Fruit fly (Drosophila melanogaster) whole organism, embryonic: ENCODE results near the gene Ndfip.

Source experiments
- Ada2b ChIP-seq: fragments of 200-800 bp; sonication (Bioruptor generic); IDR thresholded peaks from 2 replicates; pipeline ENCODE4 v1.3.6; 2022; ENCODE audit warnings: missing biosample characterization, missing genetic modification characterization
- Aef1 ChIP-seq: fragments of 200-800 bp; sonication (Bioruptor generic); IDR thresholded peaks from 3 replicates; pipeline ENCODE4 v1.3.6; 2022; ENCODE audit warnings: missing biosample characterization, missing genetic modification characterization
- Atf3 ChIP-seq: fragments of 200-800 bp; sonication (Bioruptor generic); optimal IDR thresholded peaks from 3 replicates; lab custom pipeline; 2016; ENCODE audit warnings: missing biosample characterization, missing genetic modification characterization
- C15 ChIP-seq: fragments of 200-800 bp; sonication (Bioruptor generic); IDR thresholded peaks from 3 replicates; pipeline ENCODE4 v1.3.6; 2022; ENCODE audit warnings: missing biosample characterization, missing genetic modification characterization
- CG11696 ChIP-seq: fragments of 200-800 bp; sonication (Bioruptor generic); IDR thresholded peaks from 2 replicates; pipeline ENCODE4 v1.3.6; 2022; ENCODE audit warnings: missing biosample characterization, missing genetic modification characterization
- CG14965 ChIP-seq: fragments of 200-800 bp; sonication (Bioruptor generic); optimal IDR thresholded peaks from 2 replicates; lab custom pipeline; 2016; ENCODE audit warnings: missing biosample characterization, missing genetic modification characterization, borderline replicate concordance
- CG15696 ChIP-seq: fragments of 200-800 bp; sonication (Bioruptor generic); optimal IDR thresholded peaks from 2 replicates; lab custom pipeline; 2019; ENCODE audit warnings: missing biosample characterization, mild to moderate bottlenecking, missing genetic modification characterization, moderate library complexity
- CG16779 ChIP-seq: fragments of 200-800 bp; sonication (Bioruptor generic); IDR thresholded peaks from 2 replicates; pipeline ENCODE4 v1.3.6; 2022; ENCODE audit warnings: missing biosample characterization, missing genetic modification characterization
- CG17802 ChIP-seq: fragments of 200-800 bp; sonication (Bioruptor generic); optimal IDR thresholded peaks from 2 replicates; lab custom pipeline; 2018; ENCODE audit warnings: missing biosample characterization, mild to moderate bottlenecking, missing genetic modification characterization, moderate library complexity
- CG1832 ChIP-seq: fragments of 200-800 bp; sonication (Bioruptor generic); optimal IDR thresholded peaks from 2 replicates; lab custom pipeline; 2017; ENCODE audit warnings: missing biosample characterization, mild to moderate bottlenecking, missing genetic modification characterization, inconsistent platforms
- CG18599 ChIP-seq: fragments of 200-800 bp; sonication (Bioruptor generic); optimal IDR thresholded peaks from 3 replicates; lab custom pipeline; 2017; ENCODE audit warnings: missing biosample characterization, missing genetic modification characterization, mild to moderate bottlenecking, moderate library complexity, missing genetic modification reagents
- CG18619 ChIP-seq: fragments of 200-800 bp; sonication (Bioruptor generic); optimal IDR thresholded peaks from 3 replicates; lab custom pipeline; 2017; ENCODE audit warnings: missing biosample characterization, mild to moderate bottlenecking, missing genetic modification characterization
- CG30431 ChIP-seq: fragments of 200-800 bp; sonication (Bioruptor generic); optimal IDR thresholded peaks from 2 replicates; lab custom pipeline; 2017; ENCODE audit warnings: missing biosample characterization, missing genetic modification characterization
- CG32767 ChIP-seq: fragments of 200-800 bp; sonication (Bioruptor generic); IDR thresholded peaks from 2 replicates; pipeline ENCODE4 v1.3.6; 2022; ENCODE audit warnings: missing biosample characterization, missing genetic modification characterization
- CG34224 ChIP-seq: fragments of 200-800 bp; sonication (Bioruptor generic); IDR thresholded peaks from 3 replicates; pipeline ENCODE4 v1.3.6; 2022; ENCODE audit warnings: missing biosample characterization, missing genetic modification characterization; ENCODE audit not compliant: partially characterized antibody
- CG4424 ChIP-seq: fragments of 200-800 bp; sonication (Bioruptor generic); optimal IDR thresholded peaks from 3 replicates; lab custom pipeline; 2016; ENCODE audit warnings: missing biosample characterization, missing genetic modification characterization
- CG6254 ChIP-seq: fragments of 200-800 bp; sonication (Bioruptor generic); optimal IDR thresholded peaks from 3 replicates; lab custom pipeline; 2017; ENCODE audit warnings: mild to moderate bottlenecking, missing biosample characterization, missing genetic modification reagents, missing genetic modification characterization
- CG7786 ChIP-seq: fragments of 200-800 bp; sonication (Bioruptor generic); optimal IDR thresholded peaks from 2 replicates; lab custom pipeline; 2016; ENCODE audit warnings: missing biosample characterization, missing genetic modification characterization
- CG8388 ChIP-seq: fragments of 200-800 bp; sonication (Bioruptor generic); optimal IDR thresholded peaks from 2 replicates; lab custom pipeline; 2019; ENCODE audit warnings: missing biosample characterization, mild to moderate bottlenecking, missing genetic modification characterization, moderate library complexity
- CG8765 ChIP-seq: fragments of 200-800 bp; sonication (Bioruptor generic); IDR thresholded peaks from 2 replicates; pipeline ENCODE4 v1.3.6; 2022; ENCODE audit warnings: missing biosample characterization, missing genetic modification characterization
- Chrac-16 ChIP-seq: fragments of 200-800 bp; sonication (Bioruptor generic); optimal IDR thresholded peaks from 3 replicates; lab custom pipeline; 2016; ENCODE audit warnings: missing biosample characterization, missing genetic modification characterization
- Doc2 ChIP-seq: fragments of 200-800 bp; sonication (Bioruptor generic); IDR thresholded peaks from 2 replicates; pipeline ENCODE4 v1.3.6; 2022; ENCODE audit warnings: missing biosample characterization, missing genetic modification characterization
- Dp ChIP-seq: fragments of 200-800 bp; sonication (Bioruptor generic); optimal IDR thresholded peaks from 2 replicates; lab custom pipeline; 2018; ENCODE audit warnings: missing biosample characterization, mild to moderate bottlenecking, missing genetic modification characterization, moderate library complexity
- H2.0 ChIP-seq: fragments of 200-800 bp; sonication (Bioruptor generic); IDR thresholded peaks from 2 replicates; pipeline ENCODE4 v1.3.6; 2022; ENCODE audit warnings: missing biosample characterization, missing genetic modification characterization
- Mes4 ChIP-seq: fragments of 200-800 bp; sonication (Bioruptor generic); optimal IDR thresholded peaks from 2 replicates; lab custom pipeline; 2016; ENCODE audit warnings: missing biosample characterization, missing genetic modification characterization
- NK7.1 ChIP-seq: fragments of 200-800 bp; sonication (Bioruptor generic); optimal IDR thresholded peaks from 3 replicates; lab custom pipeline; 2016; ENCODE audit warnings: missing biosample characterization, missing genetic modification characterization
- Side ChIP-seq: fragments of 200-800 bp; sonication (Bioruptor generic); optimal IDR thresholded peaks from 2 replicates; lab custom pipeline; 2016; ENCODE audit warnings: missing biosample characterization, missing genetic modification characterization
- Ssrp ChIP-seq: fragments of 200-800 bp; sonication (Bioruptor generic); optimal IDR thresholded peaks from 2 replicates; lab custom pipeline; 2018; ENCODE audit warnings: missing biosample characterization, mild to moderate bottlenecking, missing genetic modification characterization, moderate library complexity
- amos ChIP-seq: fragments of 200-800 bp; sonication (Bioruptor generic); IDR thresholded peaks from 2 replicates; pipeline ENCODE4 v1.3.6; 2022; ENCODE audit warnings: missing biosample characterization, missing genetic modification characterization; ENCODE audit not compliant: partially characterized antibody
- ato ChIP-seq: fragments of 200-800 bp; sonication (Bioruptor generic); IDR thresholded peaks from 2 replicates; pipeline ENCODE4 v1.3.6; 2022; ENCODE audit warnings: missing biosample characterization, missing genetic modification characterization; ENCODE audit not compliant: partially characterized antibody
- bowl ChIP-seq: fragments of 200-800 bp; sonication (Bioruptor generic); IDR thresholded peaks from 2 replicates; pipeline ENCODE4 v1.3.6; 2022; ENCODE audit warnings: missing biosample characterization, missing genetic modification characterization
- fru ChIP-seq: fragments of >200 bp; optimal IDR thresholded peaks from 2 replicates; lab custom pipeline; 2017
- gem ChIP-seq: fragments of 200-800 bp; sonication (Bioruptor generic); optimal IDR thresholded peaks from 2 replicates; lab custom pipeline; 2019; ENCODE audit warnings: missing biosample characterization, mild to moderate bottlenecking, missing genetic modification characterization, moderate library complexity
- hb ChIP-seq: fragments of 200-800 bp; sonication (Bioruptor generic); IDR thresholded peaks from 3 replicates; pipeline ENCODE4 v1.3.6; 2022; ENCODE audit warnings: missing biosample characterization, missing genetic modification characterization; ENCODE audit not compliant: partially characterized antibody
- hkb ChIP-seq, 2 experiments: fragments of 200-800 bp in 1 of 2; fragments of >200 bp in 1 of 2; sonication (Bioruptor generic) in 1 of 2; IDR thresholded peaks in 1 of 2; optimal IDR thresholded peaks in 1 of 2; 2 replicates each; pipeline versions ENCODE4 v1.3.6 to Lab custom; 2017 to 2022; ENCODE audit warnings: missing biosample characterization in 1 of 2, missing genetic modification characterization in 1 of 2
- ind ChIP-seq: fragments of 200-800 bp; sonication (Bioruptor generic); optimal IDR thresholded peaks from 3 replicates; lab custom pipeline; 2016; ENCODE audit warnings: missing biosample characterization, missing genetic modification characterization
- inv ChIP-seq: fragments of 200-800 bp; sonication (Bioruptor generic); IDR thresholded peaks from 2 replicates; pipeline ENCODE4 v1.3.6; 2022; ENCODE audit warnings: missing biosample characterization, missing genetic modification characterization; ENCODE audit not compliant: partially characterized antibody
- nerfin-1 ChIP-seq: fragments of 200-800 bp; sonication (Bioruptor generic); optimal IDR thresholded peaks from 3 replicates; lab custom pipeline; 2019; ENCODE audit warnings: missing biosample characterization, mild to moderate bottlenecking, missing genetic modification characterization, moderate library complexity
- nom ChIP-seq: fragments of 200-800 bp; sonication (Bioruptor generic); optimal IDR thresholded peaks from 2 replicates; lab custom pipeline; 2017; ENCODE audit warnings: missing biosample characterization, missing genetic modification characterization, mild to moderate bottlenecking, moderate library complexity, missing genetic modification reagents
- onecut ChIP-seq: fragments of 200-800 bp; sonication (Bioruptor generic); IDR thresholded peaks from 2 replicates; pipeline ENCODE4 v1.3.6; 2022; ENCODE audit warnings: missing biosample characterization, missing genetic modification characterization
- org-1 ChIP-seq: fragments of 200-800 bp; sonication (Bioruptor generic); optimal IDR thresholded peaks from 2 replicates; lab custom pipeline; 2017; ENCODE audit warnings: missing biosample characterization, missing genetic modification characterization
- sc ChIP-seq, 3 experiments: fragments of >200 bp in 2 of 3; fragments of 200-800 bp in 1 of 3; sonication (Bioruptor generic) in 1 of 3; optimal IDR thresholded peaks; 2 replicates in 2 of 3; 3 replicates in 1 of 3; lab custom pipeline; 2017; ENCODE audit warnings: mild to moderate bottlenecking in 1 of 3, missing biosample characterization in 1 of 3, missing genetic modification characterization in 1 of 3, missing genetic modification reagents in 1 of 3
- sisA ChIP-seq: fragments of 200-800 bp; sonication (Bioruptor generic); IDR thresholded peaks from 2 replicates; pipeline ENCODE4 v1.3.6; 2022; ENCODE audit warnings: missing biosample characterization, missing genetic modification characterization
- sqz ChIP-seq: fragments of 200-800 bp; sonication (Bioruptor generic); optimal IDR thresholded peaks from 3 replicates; lab custom pipeline; 2018; ENCODE audit warnings: missing biosample characterization, mild to moderate bottlenecking, missing genetic modification characterization
- trh ChIP-seq: fragments of 200-800 bp; sonication (Bioruptor generic); optimal IDR thresholded peaks from 2 replicates; lab custom pipeline; 2016; ENCODE audit warnings: missing biosample characterization, missing genetic modification characterization
- tup ChIP-seq: fragments of 200-800 bp; sonication (Bioruptor generic); optimal IDR thresholded peaks from 2 replicates; lab custom pipeline; 2016; ENCODE audit warnings: missing biosample characterization, mild to moderate bottlenecking, missing genetic modification characterization, moderate library complexity
- vvl ChIP-seq: fragments of 200-800 bp; sonication (Bioruptor generic); IDR thresholded peaks from 2 replicates; pipeline ENCODE4 v1.3.6; 2022; ENCODE audit warnings: missing biosample characterization, missing genetic modification characterization

Ndfip gene

dm6 chr3L:17653701-17654667 lies at the start of gene Ndfip, which contains the start of the genes Krn and CG7484 (continued):
- TF ChIP-seq fru (lab: Kevin White, UChicago) (no peak), CG32767 (peak; percentile 53; the same call in 1 of the 2 replicates), CG11696 (0 out of 2 replicates have a peak, but pooled peaks have one; percentile 38), Ada2b (GFP tag; lab: Robert Waterston, UW) (peak; percentile 85), CG4424 (GFP tag; lab: Kevin White, UChicago) (peak; percentile 88), H2.0 (GFP tag; lab: Robert Waterston, UW) (peak; percentile 65), ato (GFP tag; lab: Robert Waterston, UW) (peak; percentile 27; the same call in 1 of the 2 replicates), hkb (optimal IDR thresholded peaks at IDR 0.05; lab: Kevin White, UChicago) (no peak), hkb (GFP tag; IDR thresholded peaks at IDR 0.05; lab: Robert Waterston, UW) (peak; percentile 71), inv (GFP tag; lab: Robert Waterston, UW) (peak; percentile 97), vvl (peak; percentile 86), onecut (GFP tag; lab: Robert Waterston, UW) (peak; percentile 95), sqz (GFP tag; lab: Kevin White, UChicago) (peak; percentile 44), hb (GFP tag; lab: Robert Waterston, UW) (peak; percentile 96), C15 (GFP tag; lab: Robert Waterston, UW) (no peak; the same call in 2 of the 3 replicates), amos (GFP tag; lab: Robert Waterston, UW) (peak; percentile 94), trh (GFP tag; lab: Kevin White, UChicago) (peak; percentile 67), Atf3 (GFP tag; lab: Kevin White, UChicago) (peak; percentile 75), CG34224 (peak; percentile 91), Chrac-16 (GFP tag; lab: Kevin White, UChicago) (peak; percentile 91), CG6254 (GFP tag; lab: Kevin White, UChicago) (peak; percentile 44), CG8388 (GFP tag; lab: Kevin White, UChicago) (peak; percentile 80), nerfin-1 (tag; lab: Kevin White, UChicago) (peak; percentile 86), tup (GFP tag; lab: Kevin White, UChicago) (peak; percentile 65), Doc2 (no peak), CG8765 (peak; percentile 69), CG15696 (peak; percentile 94), gem (tag; lab: Kevin White, UChicago) (peak; percentile 96), org-1 (GFP tag; lab: Kevin White, UChicago) (peak; percentile 59), ind (GFP tag; lab: Kevin White, UChicago) (peak; percentile 90), Side (GFP tag; lab: Kevin White, UChicago) (peak; percentile 67), nom (peak; percentile 59), CG18599 (GFP tag; lab: Kevin White, UChicago) (peak; percentile 88), bowl (GFP tag; lab: Robert Waterston, UW) (no peak), NK7.1 (peak; percentile 17), CG18619 (peak; percentile 79), CG7786 (GFP tag; lab: Kevin White, UChicago) (peak; percentile 68), Mes4 (GFP tag; lab: Kevin White, UChicago) (peak; percentile 48), CG17802 (tag; lab: Kevin White, UChicago) (peak; percentile 65), CG30431 (peak; percentile 69), Aef1 (GFP tag; lab: Robert Waterston, UW) (peak; percentile 85), sc (optimal IDR thresholded peaks at IDR 0.05; lab: Kevin White, UChicago) (no peak), sc (GFP tag; optimal IDR thresholded peaks at IDR 0.05; lab: Kevin White, UChicago) (peak; percentile 55), Ssrp (tag; lab: Kevin White, UChicago) (peak; percentile 89), CG1832 (GFP tag; lab: Kevin White, UChicago) (no peak), CG16779 (no peak), sisA (peak; percentile 87), Dp (GFP tag; lab: Kevin White, UChicago) (peak; percentile 15), CG14965 (GFP tag; lab: Kevin White, UChicago) (no peak)
